Worm (Caenorhabditis elegans) whole organism, L4 larva: Measurements from ENCODE around the gene dmd-10.

Experiments
- F10B5.3 ChIP-seq: sonication (generic microtip); optimal IDR thresholded peaks from 2 replicates; lab custom pipeline; 2016; ENCODE audit warnings: mild to moderate bottlenecking, missing genetic modification characterization, missing compliant biosample characterization
- F37D6.2 ChIP-seq: sonication (generic microtip); optimal IDR thresholded peaks from 2 replicates; lab custom pipeline; 2016; ENCODE audit warnings: mild to moderate bottlenecking, missing genetic modification characterization, missing compliant biosample characterization
- F44E2.7 ChIP-seq: fragments of 200-800 bp; sonication (Bioruptor generic); IDR thresholded peaks from 2 replicates; pipeline ENCODE4 v2.1.2; 2022; ENCODE audit warnings: missing genetic modification characterization, missing compliant biosample characterization
- T20F7.1 ChIP-seq: fragments of 200-800 bp; sonication (Bioruptor generic); optimal IDR thresholded peaks from 2 replicates; lab custom pipeline; 2018; ENCODE audit warnings: mild to moderate bottlenecking, missing genetic modification characterization, missing compliant biosample characterization
- T26A8.4 ChIP-seq: fragments of 200-800 bp; sonication (Bioruptor generic); IDR thresholded peaks from 2 replicates; pipeline ENCODE4 v1.3.6; 2022; ENCODE audit warnings: missing genetic modification characterization, missing compliant biosample characterization
- Y48G9A.11 ChIP-seq: fragments of 200-800 bp; sonication (Bioruptor generic); IDR thresholded peaks from 2 replicates; pipeline ENCODE4 v1.3.6; 2022; ENCODE audit warnings: missing genetic modification reagents, missing genetic modification characterization, missing compliant biosample characterization
- Y5F2A.4 ChIP-seq: fragments of 200-800 bp; sonication (Bioruptor generic); optimal IDR thresholded peaks from 2 replicates; lab custom pipeline; 2018; ENCODE audit warnings: mild to moderate bottlenecking, missing genetic modification characterization, missing compliant biosample characterization
- aha-1 ChIP-seq: fragments of 150-350 bp; peaks from one replicate; lab custom pipeline; 2014; ENCODE audit warnings: missing biosample characterization, missing genetic modification characterization
- ama-1 ChIP-seq: fragments of 150-350 bp; optimal IDR thresholded peaks from 2 replicates; lab custom pipeline; 2014; ENCODE audit warnings: inconsistent platforms, mixed read lengths
- arid-1 ChIP-seq: fragments of 200-800 bp; sonication (Bioruptor generic); conservative IDR thresholded peaks from 2 replicates; pipeline ENCODE4 v1.3.6; 2022; ENCODE audit warnings: missing genetic modification reagents, missing genetic modification characterization, missing compliant biosample characterization
- ceh-44 ChIP-seq: fragments of 200-800 bp; sonication (Bioruptor generic); IDR thresholded peaks from 2 replicates; pipeline ENCODE4 v1.3.6; 2022; ENCODE audit warnings: missing genetic modification reagents, missing genetic modification characterization, missing compliant biosample characterization
- ceh-62 ChIP-seq: sonication (generic microtip); optimal IDR thresholded peaks from 2 replicates; lab custom pipeline; 2017; ENCODE audit warnings: missing biosample characterization, missing genetic modification characterization
- cey-2 ChIP-seq: sonication (generic microtip); optimal IDR thresholded peaks from 3 replicates; lab custom pipeline; 2017; ENCODE audit warnings: missing genetic modification characterization, mild to moderate bottlenecking, missing compliant biosample characterization, antibody characterized with exemption, borderline replicate concordance; ENCODE audit not compliant: insufficient read depth
- ctbp-1 ChIP-seq: fragments of 200-800 bp; sonication (Bioruptor generic); IDR thresholded peaks from 2 replicates; pipeline ENCODE4 v1.3.6; 2022; ENCODE audit warnings: missing genetic modification reagents, missing genetic modification characterization, missing compliant biosample characterization
- daf-19 ChIP-seq: fragments of 200-800 bp; sonication (Bioruptor generic); conservative IDR thresholded peaks from 2 replicates; pipeline ENCODE4 v1.3.6; 2022; ENCODE audit warnings: missing genetic modification characterization, missing compliant biosample characterization
- dpl-1 ChIP-seq: fragments of 150-350 bp; optimal IDR thresholded peaks from 2 replicates; lab custom pipeline; 2014; ENCODE audit warnings: missing biosample characterization, missing genetic modification reagents, missing genetic modification characterization
- duxl-1 ChIP-seq: sonication (generic microtip); optimal IDR thresholded peaks from 2 replicates; lab custom pipeline; 2016; ENCODE audit warnings: mild to moderate bottlenecking, missing genetic modification characterization, moderate library complexity, missing compliant biosample characterization; ENCODE audit not compliant: poor library complexity
- dve-1 ChIP-seq: sonication (generic microtip); optimal IDR thresholded peaks from 2 replicates; lab custom pipeline; 2017; ENCODE audit warnings: antibody characterized with exemption, mild to moderate bottlenecking, missing genetic modification characterization, missing compliant biosample characterization; ENCODE audit not compliant: insufficient read depth
- hlh-11 ChIP-seq: fragments of 200-800 bp; sonication (Bioruptor generic); optimal IDR thresholded peaks from 2 replicates; lab custom pipeline; 2018; ENCODE audit warnings: mild to moderate bottlenecking, missing genetic modification characterization, missing compliant biosample characterization
- lin-1 ChIP-seq: fragments of 200-800 bp; sonication (Bioruptor generic); IDR thresholded peaks from 2 replicates; pipeline ENCODE4 v1.3.6; 2022; ENCODE audit warnings: missing genetic modification reagents, missing genetic modification characterization, missing compliant biosample characterization
- lin-15B ChIP-seq: fragments of 150-350 bp; sonication (generic microtip); optimal IDR thresholded peaks from 3 replicates; lab custom pipeline; 2014; ENCODE audit warnings: missing biosample characterization, missing genetic modification characterization
- lin-29 ChIP-seq: fragments of 200-800 bp; sonication (Bioruptor generic); IDR thresholded peaks from 2 replicates; pipeline ENCODE4 v1.3.6; 2022; ENCODE audit warnings: missing genetic modification reagents, missing genetic modification characterization, missing compliant biosample characterization
- lin-38 ChIP-seq: fragments of 200-800 bp; sonication (Bioruptor generic); IDR thresholded peaks from 2 replicates; pipeline ENCODE4 v1.3.6; 2022; ENCODE audit warnings: missing genetic modification reagents, missing genetic modification characterization, missing compliant biosample characterization
- lin-39 ChIP-seq: fragments of 150-350 bp; optimal IDR thresholded peaks from 2 replicates; lab custom pipeline; 2014; ENCODE audit warnings: missing biosample characterization, missing genetic modification reagents, missing genetic modification characterization
- lsy-2 ChIP-seq, 2 experiments: fragments of 150-350 bp in 1 of 2; sonication (generic microtip) in 1 of 2; optimal IDR thresholded peaks; 2 replicates each; lab custom pipeline; 2014 to 2017; ENCODE audit warnings: missing biosample characterization in 2 of 2, missing genetic modification characterization in 2 of 2
- mes-2 ChIP-seq: sonication (generic microtip); optimal IDR thresholded peaks from 2 replicates; lab custom pipeline; 2016; ENCODE audit warnings: missing genotype, mild to moderate bottlenecking, missing genetic modification characterization, missing compliant biosample characterization; ENCODE audit not compliant: poor library complexity, severe bottlenecking
- mxl-3 ChIP-seq: fragments of 200-800 bp; sonication (Bioruptor generic); optimal IDR thresholded peaks from 2 replicates; lab custom pipeline; 2018; ENCODE audit warnings: mild to moderate bottlenecking, missing genetic modification characterization, missing compliant biosample characterization
- nhr-237 ChIP-seq: sonication (generic microtip); optimal IDR thresholded peaks from 2 replicates; lab custom pipeline; 2017; ENCODE audit warnings: missing biosample characterization, missing genetic modification characterization
- nhr-28 ChIP-seq: fragments of 150-350 bp; optimal IDR thresholded peaks from 2 replicates; lab custom pipeline; 2014; ENCODE audit warnings: missing biosample characterization, missing genetic modification characterization
- nhr-48 ChIP-seq: sonication (generic microtip); optimal IDR thresholded peaks from 2 replicates; lab custom pipeline; 2016; ENCODE audit warnings: mild to moderate bottlenecking, missing genetic modification characterization, missing compliant biosample characterization
- nhr-6 ChIP-seq: fragments of 150-350 bp; optimal IDR thresholded peaks from 2 replicates; lab custom pipeline; 2014; ENCODE audit warnings: missing biosample characterization, missing genetic modification characterization
- nhr-76 ChIP-seq: fragments of 150-350 bp; optimal IDR thresholded peaks from 2 replicates; lab custom pipeline; 2014; ENCODE audit warnings: missing biosample characterization, missing genetic modification characterization
- rbr-2 ChIP-seq: sonication (generic microtip); optimal IDR thresholded peaks from 2 replicates; lab custom pipeline; 2016; ENCODE audit warnings: missing genotype, missing genetic modification characterization, missing compliant biosample characterization
- skn-1 ChIP-seq: fragments of 150-350 bp; optimal IDR thresholded peaks from 2 replicates; lab custom pipeline; 2014; ENCODE audit warnings: missing biosample characterization, missing genetic modification characterization
- snpc-1.2 ChIP-seq: fragments of 200-800 bp; sonication (Bioruptor generic); IDR thresholded peaks from 2 replicates; pipeline ENCODE4 v1.3.6; 2022; ENCODE audit warnings: missing genetic modification reagents, missing genetic modification characterization, missing compliant biosample characterization
- tag-97 ChIP-seq: fragments of 200-800 bp; sonication (Bioruptor generic); IDR thresholded peaks from 2 replicates; pipeline ENCODE4 v1.3.6; 2022; ENCODE audit warnings: missing genetic modification characterization, missing compliant biosample characterization
- unc-62 ChIP-seq, 3 experiments: fragments of 150-350 bp in 1 of 3; sonication (generic microtip); optimal IDR thresholded peaks in 2 of 3; peaks in 1 of 3; 1 replicate in 1 of 3; 2 replicates in 2 of 3; lab custom pipeline; 2014 to 2017; ENCODE audit warnings: missing biosample characterization in 3 of 3, missing genetic modification characterization in 3 of 3, missing genetic modification reagents in 3 of 3, missing genotype in 1 of 3
- vab-7 ChIP-seq: fragments of 200-800 bp; sonication (Bioruptor generic); IDR thresholded peaks from 2 replicates; pipeline ENCODE4 v1.3.6; 2022; ENCODE audit warnings: missing genetic modification reagents, missing genetic modification characterization, missing compliant biosample characterization
- zfp-2 ChIP-seq: sonication (generic microtip); optimal IDR thresholded peaks from 2 replicates; lab custom pipeline; 2016; ENCODE audit warnings: mild to moderate bottlenecking, missing genetic modification characterization, missing compliant biosample characterization

Gene dmd-10

DNA sequence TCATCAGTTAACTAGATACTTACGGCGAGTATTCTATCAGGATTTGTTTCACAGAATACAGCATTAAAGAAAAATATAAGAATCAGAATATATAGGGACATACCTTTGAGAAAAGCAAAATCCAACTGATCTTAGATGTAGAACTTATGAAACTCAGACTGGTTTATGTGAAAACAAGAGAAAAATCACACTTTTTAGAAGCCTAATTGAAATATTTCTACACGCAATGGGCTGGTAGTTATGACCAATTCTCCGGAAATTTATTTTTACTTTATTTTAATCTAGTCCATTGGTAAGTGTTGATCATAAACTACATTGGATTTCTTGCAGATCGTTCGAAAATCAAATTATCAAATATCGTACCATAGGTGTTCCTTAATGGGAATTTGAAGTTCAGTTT lies 52.3 kb downstream of the dmd-10 start, which contains the start of gene T09E8.4:
T09E8.4 (minus strand) TSS at position 101 of the 400 bp plus-strand sequence.
- no peak for TF ChIP-seq tag-97 (GFP tag; lab: Robert Waterston, UW)

ce11 chrV:13181450-13181849 lies 55.0 kb downstream of the dmd-10 start:
- TF ChIP-seq aha-1 (tag; lab: Kevin White, UChicago) (peak; percentile 77), ceh-44 (GFP tag; lab: Robert Waterston, UW) (no peak), F10B5.3 (tag; lab: Kevin White, UChicago) (no peak), arid-1 (no peak), ctbp-1 (GFP tag; lab: Robert Waterston, UW) (no peak)
- TF ChIP-seq, all 104 proteins: peak for 1

ce11 chrV:13179986-13180591 lies 56.3 kb downstream of the dmd-10 start, which contains the start of gene cni-1:
Gene cni-1, plus strand, starts transcription at chrV:13180330.
- TF ChIP-seq lin-1 (GFP tag; lab: Robert Waterston, UW): no peak
- no peak for TF ChIP-seq Y5F2A.4 (GFP tag; lab: Kevin White, UChicago)
- peak in 1 of 2 experiments; percentile 95 for TF ChIP-seq unc-62 (GFP tag; optimal IDR thresholded peaks at IDR 0.05 in 1 of 2; lab: Kevin White, UChicago)
- TF ChIP-seq unc-62 (tag; optimal IDR thresholded peaks at IDR 0.05; lab: Kevin White, UChicago): no peak
- no peak for TF ChIP-seq lin-15B (tag; lab: Kevin White, UChicago)
- TF ChIP-seq lin-39: no peak
- peak; percentile 52 for TF ChIP-seq ama-1 (lab: Kevin White, UChicago)
- no peak for TF ChIP-seq ceh-62 (tag; lab: Kevin White, UChicago)
- no peak for TF ChIP-seq mes-2
- TF ChIP-seq nhr-76 (tag; lab: Kevin White, UChicago): no peak
- no peak for TF ChIP-seq skn-1 (tag; lab: Kevin White, UChicago)
- TF ChIP-seq tag-97 (GFP tag; lab: Robert Waterston, UW): no peak
- no peak for TF ChIP-seq snpc-1.2 (GFP tag; lab: Robert Waterston, UW)
- no peak for TF ChIP-seq lsy-2 (tag; optimal IDR thresholded peaks at IDR 0.05; lab: Kevin White, UChicago)
- no peak for TF ChIP-seq zfp-2 (tag; lab: Kevin White, UChicago)
- TF ChIP-seq Y48G9A.11 (GFP tag; lab: Robert Waterston, UW): no peak

ce11 chrV:13176814-13177213 lies 59.6 kb downstream of the dmd-10 start:
- TF ChIP-seq T20F7.1 (GFP tag; lab: Kevin White, UChicago) (no peak), unc-62 (GFP tag; optimal IDR thresholded peaks at IDR 0.05 in 1 of 2; lab: Kevin White, UChicago) (peak in 1 of 2 experiments; percentile 96), unc-62 (tag; optimal IDR thresholded peaks at IDR 0.05; lab: Kevin White, UChicago) (no peak), aha-1 (tag; lab: Kevin White, UChicago) (peak; percentile 17), rbr-2 (tag; lab: Kevin White, UChicago) (no peak)

DNA sequence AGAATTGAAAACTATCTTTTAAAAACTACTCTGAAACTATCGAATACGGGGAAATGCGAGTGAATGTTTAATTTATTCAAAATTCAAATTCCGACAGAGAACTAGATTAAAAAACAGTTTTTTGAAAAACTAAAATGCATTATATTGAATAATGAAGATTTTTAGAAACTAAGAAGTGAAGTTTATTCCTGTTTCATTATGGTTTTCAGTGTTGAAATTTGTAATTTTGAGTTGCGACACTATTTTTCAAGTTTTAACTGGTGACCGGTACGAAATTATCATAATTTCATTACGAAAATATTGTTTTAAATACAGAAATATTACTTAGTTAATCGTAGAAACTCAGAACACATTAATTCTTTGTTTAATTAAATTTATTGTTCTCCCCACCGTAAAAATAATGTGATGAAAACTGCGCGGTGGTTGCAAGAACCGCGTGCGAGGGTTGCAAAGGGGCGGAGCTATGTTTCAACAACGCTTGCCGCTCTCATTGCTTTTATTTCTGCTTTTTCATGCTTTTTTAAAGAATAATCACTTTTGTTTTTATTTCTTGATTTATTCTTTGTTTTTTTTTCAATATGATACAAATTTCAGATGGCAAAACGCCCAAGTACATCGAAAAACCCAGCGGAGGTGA lies 60.2 kb downstream of the dmd-10 start, which contains the start of gene him-17:
him-17 (plus strand) TSS at position 595 of the 637 bp plus-strand sequence.
- no peak for TF ChIP-seq lin-29 (GFP tag; lab: Robert Waterston, UW)
- no peak for TF ChIP-seq ceh-62 (tag; lab: Kevin White, UChicago)
- TF ChIP-seq lin-38 (GFP tag; lab: Robert Waterston, UW): peak; percentile 34
- no peak for TF ChIP-seq nhr-48 (tag; lab: Kevin White, UChicago)
- TF ChIP-seq F44E2.7 (GFP tag; lab: Robert Waterston, UW): no peak
- no peak for TF ChIP-seq cey-2 (tag; lab: Kevin White, UChicago)
- TF ChIP-seq F37D6.2 (tag; lab: Kevin White, UChicago): no peak
- TF ChIP-seq T26A8.4 (GFP tag; lab: Robert Waterston, UW): no peak
- TF ChIP-seq daf-19 (GFP tag; lab: Robert Waterston, UW): 0 out of 2 replicates have a peak, but pooled peaks have one; percentile 22
- no peak for TF ChIP-seq Y5F2A.4 (GFP tag; lab: Kevin White, UChicago)
- peak; percentile 62 for TF ChIP-seq dve-1 (tag; lab: Kevin White, UChicago)
- no peak for TF ChIP-seq vab-7
- TF ChIP-seq snpc-1.2 (GFP tag; lab: Robert Waterston, UW): no peak
- TF ChIP-seq mxl-3 (GFP tag; lab: Kevin White, UChicago): no peak
- TF ChIP-seq nhr-6: peak; percentile 53
- peak; percentile 25 for TF ChIP-seq dpl-1 (GFP tag; lab: Kevin White, UChicago)
- TF ChIP-seq tag-97 (GFP tag; lab: Robert Waterston, UW): no peak
- no peak for TF ChIP-seq unc-62 (GFP tag; optimal IDR thresholded peaks at IDR 0.05 in 1 of 2; lab: Kevin White, UChicago)
- TF ChIP-seq unc-62 (tag; optimal IDR thresholded peaks at IDR 0.05; lab: Kevin White, UChicago): no peak
- peak; percentile 32 for TF ChIP-seq hlh-11
- TF ChIP-seq nhr-28: no peak
- TF ChIP-seq duxl-1 (tag; lab: Kevin White, UChicago): peak; percentile 37
- TF ChIP-seq aha-1 (tag; lab: Kevin White, UChicago): peak; percentile 30
- no peak for TF ChIP-seq nhr-237 (tag; lab: Kevin White, UChicago)
- TF ChIP-seq mes-2: peak; percentile 88
- TF ChIP-seq F10B5.3 (tag; lab: Kevin White, UChicago): no peak
